Fruit fly (Drosophila melanogaster) whole organism, pupa: ENCODE data around the gene TkR99D.

Experiments
- CG10348 ChIP-seq: fragments of 200-800 bp; sonication (Bioruptor generic); IDR thresholded peaks from 2 replicates; pipeline ENCODE4 v1.3.6; 2022; ENCODE audit warnings: missing biosample characterization, missing genetic modification characterization
- CG12605 ChIP-seq: fragments of 200-800 bp; sonication (Bioruptor generic); IDR thresholded peaks from 2 replicates; pipeline ENCODE4 v1.3.6; 2022; ENCODE audit warnings: missing biosample characterization, missing genetic modification characterization
- CG13204 ChIP-seq: fragments of 200-800 bp; sonication (Bioruptor generic); optimal IDR thresholded peaks from 2 replicates; lab custom pipeline; 2018; ENCODE audit warnings: missing biosample characterization, mild to moderate bottlenecking, missing genetic modification characterization, moderate library complexity
- CG15710 ChIP-seq: fragments of 200-800 bp; sonication (Bioruptor generic); optimal IDR thresholded peaks from 2 replicates; lab custom pipeline; 2018; ENCODE audit warnings: missing biosample characterization, mild to moderate bottlenecking, missing genetic modification characterization, moderate library complexity
- CG17806 ChIP-seq: fragments of 200-800 bp; sonication (Bioruptor generic); optimal IDR thresholded peaks from 2 replicates; lab custom pipeline; 2018; ENCODE audit warnings: missing biosample characterization, mild to moderate bottlenecking, missing genetic modification characterization, moderate library complexity
- CG4496 ChIP-seq: fragments of 200-800 bp; sonication (Bioruptor generic); IDR thresholded peaks from 3 replicates; pipeline ENCODE4 v1.3.6; 2022; ENCODE audit warnings: missing biosample characterization, missing genetic modification characterization
- CG8301 ChIP-seq: fragments of 200-800 bp; sonication (Bioruptor generic); optimal IDR thresholded peaks from 2 replicates; lab custom pipeline; 2018; ENCODE audit warnings: missing biosample characterization, mild to moderate bottlenecking, missing genetic modification characterization
- CG9948 ChIP-seq: fragments of 200-800 bp; sonication (Bioruptor generic); optimal IDR thresholded peaks from 2 replicates; lab custom pipeline; 2018; ENCODE audit warnings: missing biosample characterization, mild to moderate bottlenecking, missing genetic modification characterization, moderate library complexity
- D1 ChIP-seq: fragments of 200-800 bp; sonication (Bioruptor generic); optimal IDR thresholded peaks from 2 replicates; lab custom pipeline; 2018; ENCODE audit warnings: missing biosample characterization, mild to moderate bottlenecking, missing genetic modification characterization, moderate library complexity
- EcR ChIP-seq: fragments of 200-800 bp; sonication (Bioruptor generic); optimal IDR thresholded peaks from 3 replicates; lab custom pipeline; 2019; ENCODE audit warnings: missing biosample characterization, missing genetic modification characterization, mild to moderate bottlenecking, moderate library complexity, missing genetic modification reagents
- Ets98B ChIP-seq: fragments of 200-800 bp; sonication (Bioruptor generic); IDR thresholded peaks from 2 replicates; pipeline ENCODE4 v1.3.6; 2022; ENCODE audit warnings: missing biosample characterization, missing genetic modification characterization
- Pif1B ChIP-seq: fragments of 200-800 bp; sonication (Bioruptor generic); optimal IDR thresholded peaks from 3 replicates; lab custom pipeline; 2016; ENCODE audit warnings: missing biosample characterization, missing genetic modification characterization
- Snoo ChIP-seq: fragments of 200-800 bp; sonication (Bioruptor generic); optimal IDR thresholded peaks from 3 replicates; lab custom pipeline; 2017; ENCODE audit warnings: missing biosample characterization, mild to moderate bottlenecking, missing genetic modification characterization, inconsistent platforms
- fd96Ca ChIP-seq: fragments of 200-800 bp; sonication (Bioruptor generic); IDR thresholded peaks from 3 replicates; pipeline ENCODE4 v1.3.6; 2022; ENCODE audit warnings: missing biosample characterization, missing genetic modification characterization

DNA sequence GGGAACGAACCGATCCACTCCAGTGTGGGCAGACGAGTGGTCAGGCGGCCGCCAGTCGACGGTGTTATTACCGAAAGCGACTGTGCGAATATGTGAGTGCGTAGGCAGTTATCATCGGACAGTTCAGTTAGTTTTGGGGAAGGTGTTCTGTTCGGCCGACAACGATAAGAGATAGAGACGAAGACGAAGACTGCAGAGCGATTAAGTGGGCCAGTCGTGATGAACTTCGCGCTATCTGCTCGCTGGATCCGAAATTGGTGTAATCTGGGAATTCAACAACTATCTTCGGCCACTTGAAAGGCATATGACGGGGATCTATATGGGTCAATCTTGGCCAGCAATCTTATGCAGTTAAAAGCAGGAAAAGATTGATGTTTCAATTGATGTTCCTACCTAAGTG, 39.9 kb upstream of the TkR99D start, which contains the start of gene CG7912:
- no peak for TF ChIP-seq CG10348
- no peak for TF ChIP-seq CG15710 (tag; lab: Kevin White, UChicago)
- no peak for TF ChIP-seq Ets98B (GFP tag; lab: Robert Waterston, UW)
- TF ChIP-seq CG4496: no peak
- no peak for TF ChIP-seq CG17806
- no peak for TF ChIP-seq Pif1B
- no peak for TF ChIP-seq CG8301 (tag; lab: Kevin White, UChicago)
- TF ChIP-seq D1: no peak
- no peak for TF ChIP-seq CG12605 (GFP tag; lab: Robert Waterston, UW)
- TF ChIP-seq CG13204 (GFP tag; lab: Kevin White, UChicago): no peak
- no peak for TF ChIP-seq CG9948 (tag; lab: Kevin White, UChicago)
- TF ChIP-seq Snoo (tag; lab: Kevin White, UChicago): no peak
- TF ChIP-seq fd96Ca (GFP tag; lab: Robert Waterston, UW): no peak
- TF ChIP-seq EcR (GFP tag; lab: Kevin White, UChicago): no peak
